Fruit fly (Drosophila melanogaster) whole organism, embryonic: ENCODE results near the gene CG10598.

Experiments
- CG11504 ChIP-seq: fragments of 200-800 bp; sonication (Bioruptor generic); optimal IDR thresholded peaks from 3 replicates; lab custom pipeline; 2019; ENCODE audit warnings: missing biosample characterization, mild to moderate bottlenecking, missing genetic modification characterization, moderate library complexity
- CG3281 ChIP-seq: fragments of 200-800 bp; sonication (Bioruptor generic); optimal IDR thresholded peaks from 3 replicates; lab custom pipeline; 2017; ENCODE audit warnings: missing biosample characterization, mild to moderate bottlenecking, missing genetic modification characterization
- CG7963 ChIP-seq: fragments of 200-800 bp; sonication (Bioruptor generic); IDR thresholded peaks from 3 replicates; pipeline ENCODE4 v1.3.6; 2022; ENCODE audit warnings: missing biosample characterization, missing genetic modification characterization; ENCODE audit not compliant: partially characterized antibody
- Sox100B ChIP-seq: fragments of 200-800 bp; sonication (Bioruptor generic); optimal IDR thresholded peaks from 3 replicates; lab custom pipeline; 2018; ENCODE audit warnings: missing biosample characterization, mild to moderate bottlenecking, missing genetic modification characterization
- ttk ChIP-seq: fragments of 200-800 bp; sonication (Bioruptor generic); IDR thresholded peaks from 2 replicates; pipeline ENCODE4 v2.1.2; 2022; ENCODE audit warnings: missing biosample characterization, missing genetic modification characterization

DNA sequence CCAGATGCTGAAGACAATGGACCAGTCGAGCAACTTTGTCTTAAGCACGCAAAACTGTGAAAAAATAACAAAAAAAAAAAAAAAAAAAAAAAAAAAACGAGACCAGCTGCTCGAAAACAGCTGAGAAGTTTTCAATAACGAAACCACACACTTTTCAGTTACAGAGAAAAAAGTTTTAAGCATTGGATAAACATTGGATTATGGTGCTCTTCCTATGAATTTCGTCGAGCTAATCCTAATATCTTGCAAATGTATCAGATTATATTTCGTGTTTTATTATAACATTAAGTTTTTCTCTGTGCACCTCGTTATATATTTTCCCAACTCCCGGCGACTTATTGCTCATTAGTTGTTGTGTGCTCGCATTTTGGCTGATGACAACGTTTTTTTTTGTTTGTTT lies 50.1 kb downstream of the CG10598 start:
- TF ChIP-seq CG3281 (GFP tag; lab: Kevin White, UChicago) (peak; percentile 27), ttk (GFP tag; lab: Robert Waterston, UW) (peak; percentile 48), Sox100B (GFP tag; lab: Kevin White, UChicago) (peak; percentile 57), CG11504 (tag; lab: Kevin White, UChicago) (peak; percentile 65), CG7963 (GFP tag; lab: Robert Waterston, UW) (no peak)
